Fruit fly (Drosophila melanogaster) Kc167 (cell line): ENCODE data around the gene CG2694.

ENCODE experiments used
- Sin3A ChIP-seq: fragments of >200 bp; optimal IDR thresholded peaks from 2 replicates; lab custom pipeline; 2018; ENCODE audit warnings: missing external identifiers
- h ChIP-seq: fragments of >200 bp; optimal IDR thresholded peaks from 3 replicates; lab custom pipeline; 2018; ENCODE audit warnings: missing external identifiers
- ttk ChIP-seq: sonication (Bioruptor generic); optimal IDR thresholded peaks from 2 replicates; lab custom pipeline; 2017; ENCODE audit warnings: missing external identifiers

DNA sequence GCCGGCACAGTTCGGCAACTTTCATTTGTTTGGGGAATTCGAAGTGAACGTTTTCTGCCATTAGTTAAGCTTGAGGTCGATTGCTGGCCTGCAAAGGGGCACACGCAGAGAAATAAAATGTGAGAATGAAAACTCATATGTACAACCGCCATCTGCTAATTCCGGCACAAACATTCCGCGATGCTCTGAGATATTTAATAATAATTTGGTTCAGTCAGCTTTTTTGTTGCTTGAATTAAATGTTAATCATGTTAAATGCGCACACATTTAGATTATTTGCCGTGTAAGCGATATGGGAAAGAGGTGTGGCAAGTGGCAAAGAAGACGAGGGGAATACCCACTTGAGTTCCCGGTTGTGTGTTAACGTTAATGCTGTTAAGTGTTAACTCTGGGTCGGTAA, 43.5 kb downstream of the CG2694 start:
- TF ChIP-seq ttk (lab: Kevin White, UChicago) (no peak), Sin3A (no peak), h (no peak)
